Worm (Caenorhabditis elegans) whole organism, L2 larva: ENCODE measurements around the gene sri-39.

Experiments used
- aly-2 ChIP-seq: fragments of 150-350 bp; optimal IDR thresholded peaks from 2 replicates; lab custom pipeline; 2014; ENCODE audit warnings: missing biosample characterization, missing genetic modification characterization
- elt-3 ChIP-seq: sonication (generic microtip); optimal IDR thresholded peaks from 2 replicates; lab custom pipeline; 2017; ENCODE audit warnings: missing biosample characterization, missing genetic modification characterization
- lin-13 ChIP-seq: fragments of 150-350 bp; optimal IDR thresholded peaks from 2 replicates; lab custom pipeline; 2014; ENCODE audit warnings: missing biosample characterization, missing genetic modification reagents, missing genetic modification characterization
- mab-5 ChIP-seq: fragments of 150-350 bp; optimal IDR thresholded peaks from 2 replicates; lab custom pipeline; 2014; ENCODE audit warnings: missing biosample characterization, missing genetic modification characterization
- nhr-77 ChIP-seq: fragments of 150-350 bp; optimal IDR thresholded peaks from 2 replicates; lab custom pipeline; 2014; ENCODE audit warnings: missing biosample characterization, missing genetic modification characterization
- unc-39 ChIP-seq: fragments of 150-350 bp; optimal IDR thresholded peaks from 2 replicates; lab custom pipeline; 2014; ENCODE audit warnings: missing biosample characterization, missing genetic modification characterization

DNA sequence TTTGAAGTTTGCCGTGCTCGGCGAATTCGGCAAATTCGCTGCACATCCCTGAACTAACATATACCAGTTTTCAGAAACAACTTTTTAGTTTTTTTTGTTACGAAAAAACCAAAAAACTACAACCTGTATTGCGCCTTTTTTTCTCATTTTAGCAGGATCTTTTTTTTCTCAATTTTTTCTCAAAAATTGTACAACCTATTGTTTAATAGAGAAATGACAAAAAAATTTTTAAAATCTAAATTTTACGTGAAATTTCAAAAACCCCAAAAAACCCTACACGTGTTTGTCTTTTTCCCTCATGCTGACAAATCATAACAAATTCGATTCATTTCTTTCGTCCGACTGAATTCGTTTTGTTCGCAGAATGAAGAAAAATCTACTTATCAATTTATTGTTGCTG is 41.4 kb upstream of the sri-39 start, which contains the start of gene K02F6.3:
- TF ChIP-seq mab-5 (no peak), unc-39 (tag; lab: Kevin White, UChicago) (no peak), aly-2 (no peak), lin-13 (no peak), nhr-77 (no peak), elt-3 (tag; lab: Kevin White, UChicago) (no peak)
